Worm (Caenorhabditis elegans): ENCODE measurements around the gene H12C20.7.
A peak's percentile ranks its signal among the peaks of the same experiment; 100 is the strongest.

H12C20.7 gene

ce11 chrV:11554260-11554659 is 18.5 kb downstream of the H12C20.7 start, which contains the start of gene duo-1 (continued):
- TF ChIP-seq F57A8.1 (GFP tag; optimal IDR thresholded peaks at IDR 0.05) (no peak), F33H1.4 (GFP tag; IDR thresholded peaks at IDR 0.05) (peak; percentile 66), ZK185.1 (tag; optimal IDR thresholded peaks at IDR 0.05; ENCODE audit: poor library complexity, severe bottlenecking) (no peak), ztf-28 (GFP tag; IDR thresholded peaks at IDR 0.05) (no peak), somi-1 (GFP tag; optimal IDR thresholded peaks at IDR 0.05) (no peak), nfya-2 (GFP tag; IDR thresholded peaks at IDR 0.05) (no peak), hrde-1 (tag; optimal IDR thresholded peaks at IDR 0.05; ENCODE audit: borderline replicate concordance) (no peak), cebp-2 (GFP tag; IDR thresholded peaks at IDR 0.05) (no peak), F23B12.7 (tag; optimal IDR thresholded peaks at IDR 0.05; ENCODE audit: insufficient read depth) (no peak), efl-1 (GFP tag; optimal IDR thresholded peaks at IDR 0.05) (peak; percentile 95), ekl-4 (GFP tag; IDR thresholded peaks at IDR 0.05) (0 out of 2 replicates have a peak, but pooled peaks have one; percentile 51), zfh-2 (GFP tag; conservative IDR thresholded peaks at IDR 0.05) (no peak), T07F8.4 (tag; optimal IDR thresholded peaks at IDR 0.05) (no peak), mes-4 (tag; optimal IDR thresholded peaks at IDR 0.05) (no peak), F52B5.7 (tag; optimal IDR thresholded peaks at IDR 0.05) (no peak), hmg-1.2 (GFP tag; IDR thresholded peaks at IDR 0.05) (peak; percentile 28; the same call in 1 of the 2 replicates), unc-62 (GFP tag; optimal IDR thresholded peaks at IDR 0.05) (no peak), ccch-3 (GFP tag; optimal IDR thresholded peaks at IDR 0.05) (no peak), fkh-3 (tag; optimal IDR thresholded peaks at IDR 0.05) (no peak), attf-6 (GFP tag; IDR thresholded peaks at IDR 0.05) (no peak), madf-6 (GFP tag; IDR thresholded peaks at IDR 0.05) (peak; percentile 95), rcor-1 (GFP tag; IDR thresholded peaks at IDR 0.05) (peak; percentile 72), F37B4.10 (GFP tag; IDR thresholded peaks at IDR 0.05) (no peak), hlh-26 (GFP tag; conservative IDR thresholded peaks at IDR 0.05) (no peak), madf-10 (tag; optimal IDR thresholded peaks at IDR 0.05) (no peak), tbx-9 (tag; optimal IDR thresholded peaks at IDR 0.05; ENCODE audit: borderline replicate concordance) (no peak), him-1 (tag; optimal IDR thresholded peaks at IDR 0.05) (peak; percentile 39), lin-26 (GFP tag; IDR thresholded peaks at IDR 0.05) (no peak), snpc-4 (GFP tag; optimal IDR thresholded peaks at IDR 0.05) (no peak), snpc-4 (tag; optimal IDR thresholded peaks at IDR 0.05) (peak in 1 of 4 experiments; percentile 49), dpl-1 (GFP tag; optimal IDR thresholded peaks at IDR 0.05) (peak; percentile 82), die-1 (tag; optimal IDR thresholded peaks at IDR 0.05) (no peak), snpc-3.4 (tag; optimal IDR thresholded peaks at IDR 0.05) (peak; percentile 49), hlh-12 (tag; optimal IDR thresholded peaks at IDR 0.05) (no peak), C17E4.6 (GFP tag; IDR thresholded peaks at IDR 0.05) (no peak), lin-54 (GFP tag; optimal IDR thresholded peaks at IDR 0.05) (peak; percentile 57), F49E8.2 (tag; optimal IDR thresholded peaks at IDR 0.05; ENCODE audit: insufficient read depth) (no peak), lir-1 (GFP tag; conservative IDR thresholded peaks at IDR 0.05) (no peak), F10E7.11 (tag; optimal IDR thresholded peaks at IDR 0.05) (no peak), ztf-6 (GFP tag; IDR thresholded peaks at IDR 0.05) (no peak), dox-1 (GFP tag; IDR thresholded peaks at IDR 0.05) (peak; percentile 55), pbrm-1 (GFP tag; IDR thresholded peaks at IDR 0.05) (no peak), mcd-1 (GFP tag; IDR thresholded peaks at IDR 0.05) (no peak), ama-1 (optimal IDR thresholded peaks at IDR 0.05) (no peak), ama-1 (GFP tag; optimal IDR thresholded peaks at IDR 0.05) (no peak), sdz-38 (tag; optimal IDR thresholded peaks at IDR 0.05) (no peak), lin-35 (GFP tag; optimal IDR thresholded peaks at IDR 0.05) (peak in 1 of 3 experiments; percentile 41), ceh-91 (GFP tag; IDR thresholded peaks at IDR 0.05) (peak; percentile 79), athp-1 (tag; optimal IDR thresholded peaks at IDR 0.05) (no peak), B0035.1 (tag; optimal IDR thresholded peaks at IDR 0.05) (no peak)
